Worm (Caenorhabditis elegans): ENCODE results near the gene srx-78.

DNA sequence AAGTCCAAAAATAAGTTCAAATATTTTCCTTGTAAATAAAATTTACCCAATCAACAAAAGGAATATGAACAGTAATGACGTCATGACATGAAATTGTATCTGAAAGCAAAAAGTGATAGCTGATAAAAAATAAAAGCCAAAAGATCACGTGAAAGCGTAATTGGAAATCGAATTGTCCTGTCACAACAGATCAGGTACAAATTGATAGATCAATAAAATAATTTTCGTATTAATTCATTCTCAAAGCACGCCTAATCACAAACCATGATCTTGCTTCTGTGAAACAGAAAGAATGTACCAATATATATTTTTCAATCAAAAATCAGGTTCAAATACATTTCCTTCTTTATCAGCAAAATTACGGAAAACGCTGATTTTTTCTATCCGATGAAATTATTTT, 24.7 kb downstream of the srx-78 start, which contains the start of gene flor-1:
- TF ChIP-seq ama-1 (optimal IDR thresholded peaks at IDR 0.05) (no peak), ceh-82 (tag; optimal IDR thresholded peaks at IDR 0.05) (no peak), lin-11 (tag; optimal IDR thresholded peaks at IDR 0.05) (no peak), aly-2 (tag; optimal IDR thresholded peaks at IDR 0.05) (no peak), unc-62 (GFP tag; optimal IDR thresholded peaks at IDR 0.05) (no peak), nhr-77 (tag; optimal IDR thresholded peaks at IDR 0.05) (no peak), snpc-4 (tag; optimal IDR thresholded peaks at IDR 0.05) (no peak), fos-1 (tag; optimal IDR thresholded peaks at IDR 0.05) (no peak)

Data from whole organism, L2 larva.